Worm (Caenorhabditis elegans): ENCODE data around the gene tbc-20.

tbc-20 gene

DNA sequence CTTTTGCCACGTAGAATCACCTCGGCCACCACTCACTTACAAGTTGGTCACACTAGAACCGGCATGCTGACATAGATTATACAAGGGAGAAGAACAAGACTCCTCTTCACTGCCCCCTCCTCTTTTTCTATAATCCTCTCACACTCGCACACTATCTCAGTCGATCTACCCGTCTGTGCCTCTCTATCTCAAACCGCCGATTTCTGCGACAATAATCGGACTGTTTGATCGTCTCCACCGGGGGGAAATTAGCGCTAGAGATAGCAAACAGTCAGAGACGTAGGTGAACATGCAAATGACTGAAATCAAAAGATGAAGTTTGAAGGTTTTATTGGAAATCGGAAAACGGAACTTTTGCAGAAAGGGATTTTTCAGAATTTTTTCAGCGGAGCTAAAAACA is 24.1 kb downstream of the tbc-20 start:
- no peak for TF ChIP-seq ahr-1 (tag; optimal IDR thresholded peaks at IDR 0.05)
- no peak for TF ChIP-seq che-1 (tag; optimal IDR thresholded peaks at IDR 0.05)
- TF ChIP-seq syd-9 (tag; optimal IDR thresholded peaks at IDR 0.05): no peak
- peak; percentile 18 for TF ChIP-seq ceh-18 (tag; optimal IDR thresholded peaks at IDR 0.05)
- TF ChIP-seq lin-11 (tag; optimal IDR thresholded peaks at IDR 0.05): no peak
- TF ChIP-seq ceh-45 (GFP tag; IDR thresholded peaks at IDR 0.05): no peak
- no peak for TF ChIP-seq C08G9.2 (tag; optimal IDR thresholded peaks at IDR 0.05)
- no peak for TF ChIP-seq Y22D7AL.16 (tag; optimal IDR thresholded peaks at IDR 0.05)
- no peak for TF ChIP-seq zip-5 (tag; optimal IDR thresholded peaks at IDR 0.05)
- no peak for TF ChIP-seq elt-4 (tag; optimal IDR thresholded peaks at IDR 0.05)
- TF ChIP-seq nhr-232 (tag; optimal IDR thresholded peaks at IDR 0.05): no peak
- no peak for TF ChIP-seq odd-2 (tag; optimal IDR thresholded peaks at IDR 0.05)
- no peak for TF ChIP-seq ceh-24 (tag; optimal IDR thresholded peaks at IDR 0.05)
- no peak for TF ChIP-seq pha-4 (tag; optimal IDR thresholded peaks at IDR 0.05)
- TF ChIP-seq ama-1 (optimal IDR thresholded peaks at IDR 0.05): no peak
- no peak for TF ChIP-seq madf-2 (tag; optimal IDR thresholded peaks at IDR 0.05)
- peak; percentile 49 for TF ChIP-seq pax-1 (tag; optimal IDR thresholded peaks at IDR 0.05)
- no peak for TF ChIP-seq ztf-16 (tag; optimal IDR thresholded peaks at IDR 0.05)
- no peak for TF ChIP-seq C38D4.7 (GFP tag; optimal IDR thresholded peaks at IDR 0.05)
- TF ChIP-seq nfya-1 (tag; optimal IDR thresholded peaks at IDR 0.05): peak; percentile 23
- no peak for TF ChIP-seq hlh-30 (tag; optimal IDR thresholded peaks at IDR 0.05; ENCODE audit: insufficient read depth)
- peak; percentile 23 for TF ChIP-seq pros-1 (tag; optimal IDR thresholded peaks at IDR 0.05)
- no peak for TF ChIP-seq ceh-48 (tag; optimal IDR thresholded peaks at IDR 0.05)
- TF ChIP-seq fax-1 (tag; optimal IDR thresholded peaks at IDR 0.05): no peak
- no peak for TF ChIP-seq ttx-3 (tag; optimal IDR thresholded peaks at IDR 0.05)
- peak; percentile 78 for TF ChIP-seq dve-1 (tag; optimal IDR thresholded peaks at IDR 0.05)
- TF ChIP-seq pat-9 (tag; optimal IDR thresholded peaks at IDR 0.05): no peak
- no peak for TF ChIP-seq unc-3 (GFP tag; conservative IDR thresholded peaks at IDR 0.05)
- no peak for TF ChIP-seq unc-3 (tag; optimal IDR thresholded peaks at IDR 0.05)
- TF ChIP-seq ceh-2 (tag; optimal IDR thresholded peaks at IDR 0.05): peak; percentile 22
- no peak for TF ChIP-seq ceh-9 (tag; optimal IDR thresholded peaks at IDR 0.05)
- TF ChIP-seq tbx-7 (tag; optimal IDR thresholded peaks at IDR 0.05): no peak
- no peak for TF ChIP-seq ceh-6 (GFP tag; optimal IDR thresholded peaks at IDR 0.05)
- TF ChIP-seq hlh-15 (tag; optimal IDR thresholded peaks at IDR 0.05): no peak
- TF ChIP-seq tbx-2 (tag; optimal IDR thresholded peaks at IDR 0.05): peak; percentile 55
- no peak for TF ChIP-seq K02D7.2 (tag; optimal IDR thresholded peaks at IDR 0.05)
- no peak for TF ChIP-seq sox-2 (GFP tag; IDR thresholded peaks at IDR 0.05)
- TF ChIP-seq npax-4 (tag; optimal IDR thresholded peaks at IDR 0.05): no peak
- TF ChIP-seq elt-2 (tag; optimal IDR thresholded peaks at IDR 0.05): peak; percentile 54
- no peak for TF ChIP-seq sdc-2 (tag; optimal IDR thresholded peaks at IDR 0.05)
- no peak for TF ChIP-seq F13H6.1 (tag; optimal IDR thresholded peaks at IDR 0.05)
- TF ChIP-seq gmeb-2 (tag; optimal IDR thresholded peaks at IDR 0.05): no peak
- TF ChIP-seq ceh-19 (GFP tag; optimal IDR thresholded peaks at IDR 0.05): no peak
- no peak for TF ChIP-seq K09A11.1 (tag; optimal IDR thresholded peaks at IDR 0.05; ENCODE audit: insufficient read depth)
- no peak for TF ChIP-seq ceh-34 (tag; optimal IDR thresholded peaks at IDR 0.05)
- TF ChIP-seq pqm-1 (tag; optimal IDR thresholded peaks at IDR 0.05): no peak
- no peak for TF ChIP-seq fkh-10 (GFP tag; optimal IDR thresholded peaks at IDR 0.05)
- no peak for TF ChIP-seq ceh-14 (tag; optimal IDR thresholded peaks at IDR 0.05)
- no peak for TF ChIP-seq hlh-13 (GFP tag; optimal IDR thresholded peaks at IDR 0.05)
- no peak for TF ChIP-seq unc-42 (tag; optimal IDR thresholded peaks at IDR 0.05)
- TF ChIP-seq dmd-4 (tag; optimal IDR thresholded peaks at IDR 0.05; ENCODE audit: borderline replicate concordance): no peak
- no peak for TF ChIP-seq fkh-6 (tag; optimal IDR thresholded peaks at IDR 0.05)
- TF ChIP-seq eyg-1 (tag; optimal IDR thresholded peaks at IDR 0.05): no peak
- peak; percentile 54 for TF ChIP-seq ceh-31 (tag; optimal IDR thresholded peaks at IDR 0.05)

Measured in whole organism, late embryonic.